Worm (Caenorhabditis elegans) whole organism, midembryonic: Measurements from ENCODE around the gene col-179.

Experiments used
- T22C8.4 ChIP-seq: fragments of 200-800 bp; sonication (Bioruptor generic); IDR thresholded peaks from 2 replicates; pipeline ENCODE4 v1.3.6; 2022; ENCODE audit warnings: missing genetic modification characterization, missing compliant biosample characterization
- cog-1 ChIP-seq: sonication (generic microtip); optimal IDR thresholded peaks from 2 replicates; lab custom pipeline; 2016; ENCODE audit warnings: missing genetic modification characterization, missing compliant biosample characterization
- flt-1 ChIP-seq: fragments of 200-800 bp; sonication (Bioruptor generic); IDR thresholded peaks from 2 replicates; pipeline ENCODE4 v1.3.6; 2022; ENCODE audit warnings: missing genetic modification characterization, missing compliant biosample characterization
- klf-2 ChIP-seq: fragments of 200-800 bp; sonication (Bioruptor generic); conservative IDR thresholded peaks from 2 replicates; pipeline ENCODE4 v1.3.6; 2022; ENCODE audit warnings: missing genetic modification reagents, missing genetic modification characterization, missing compliant biosample characterization
- med-1 ChIP-seq: sonication (generic microtip); optimal IDR thresholded peaks from 2 replicates; lab custom pipeline; 2017; ENCODE audit warnings: missing genetic modification characterization, mild to moderate bottlenecking, missing compliant biosample characterization, antibody characterized with exemption, missing genetic modification reagents; ENCODE audit not compliant: insufficient read depth
- ref-1 ChIP-seq: fragments of 200-800 bp; sonication (Bioruptor generic); conservative IDR thresholded peaks from 2 replicates; pipeline ENCODE4 v1.3.6; 2022; ENCODE audit warnings: missing genetic modification reagents, missing genetic modification characterization, missing compliant biosample characterization
- tab-1 ChIP-seq: fragments of 200-800 bp; sonication (Bioruptor generic); IDR thresholded peaks from 2 replicates; pipeline ENCODE4 v1.3.6; 2022; ENCODE audit warnings: missing genetic modification characterization, missing compliant biosample characterization
- ztf-23 ChIP-seq: fragments of 200-800 bp; sonication (Bioruptor generic); IDR thresholded peaks from 2 replicates; pipeline ENCODE4 v1.3.6; 2022; ENCODE audit warnings: missing genetic modification reagents, missing genetic modification characterization, missing compliant biosample characterization
- ztf-29 ChIP-seq: fragments of 200-800 bp; sonication (Bioruptor generic); IDR thresholded peaks from 2 replicates; pipeline ENCODE4 v1.3.6; 2022; ENCODE audit warnings: missing genetic modification reagents, missing genetic modification characterization, missing compliant biosample characterization

Gene col-179

ce11 chrX:11196741-11197140 lies 4.5 kb upstream of the col-179 start, which contains the start of gene C34F6.1:
TSS of gene C34F6.1 (minus strand) at chrX:11196841.
- TF ChIP-seq flt-1: no peak
- TF ChIP-seq ztf-23 (GFP tag; lab: Robert Waterston, UW): no peak
- no peak for TF ChIP-seq ztf-29 (GFP tag; lab: Robert Waterston, UW)
- TF ChIP-seq cog-1 (tag; lab: Kevin White, UChicago): no peak
- no peak for TF ChIP-seq klf-2 (GFP tag; lab: Robert Waterston, UW)
- no peak for TF ChIP-seq tab-1 (GFP tag; lab: Robert Waterston, UW)
- TF ChIP-seq med-1 (GFP tag; lab: Kevin White, UChicago): no peak
- no peak for TF ChIP-seq T22C8.4 (GFP tag; lab: Robert Waterston, UW)
- TF ChIP-seq ref-1: no peak

DNA sequence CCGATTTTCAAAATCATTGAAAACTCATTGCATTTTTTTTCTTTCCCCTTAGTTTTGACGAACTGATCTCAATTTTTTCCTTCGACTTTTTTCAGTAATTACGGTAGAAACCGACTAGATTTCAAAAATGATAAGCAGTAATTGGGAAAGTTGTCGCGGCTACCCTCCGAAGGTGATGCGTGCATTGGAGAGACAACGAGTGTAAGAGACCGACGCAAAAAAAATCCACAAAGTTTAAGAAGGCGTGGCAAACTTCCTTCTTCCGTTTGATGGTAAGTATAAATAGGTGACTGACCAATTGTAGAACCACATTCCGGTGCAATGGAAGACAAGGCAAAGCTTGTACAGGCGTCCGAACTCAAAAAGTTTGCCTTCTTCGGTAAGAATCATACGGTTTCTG lies 2.1 kb upstream of the col-179 start, which contains the start of gene col-178:
TSS of gene col-178 (plus strand) at position 301 of the 400 bp plus-strand sequence.
- no peak for TF ChIP-seq ref-1

DNA sequence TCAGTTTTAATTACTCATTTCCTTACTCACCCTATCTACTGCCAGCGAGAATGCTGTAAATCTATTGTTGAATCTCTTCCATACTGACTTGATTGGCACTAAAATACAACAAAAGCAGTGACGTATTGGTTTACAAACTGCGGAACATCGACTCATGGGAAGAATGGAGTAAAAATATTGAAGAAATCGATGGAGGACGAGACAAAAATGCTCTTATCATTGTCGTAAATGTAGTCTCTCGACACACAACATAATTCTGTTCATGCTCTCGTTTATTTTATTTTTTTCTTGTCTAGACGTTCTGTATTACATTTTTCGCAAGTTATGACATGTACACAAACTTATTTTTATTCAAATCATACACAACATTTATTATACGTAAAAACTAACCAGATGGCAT lies 2.5 kb downstream of the col-179 start, which contains the start of gene C34F6.11:
TSS of gene C34F6.11 (minus strand) at position 160 of the 400 bp plus-strand sequence.
- TF ChIP-seq med-1 (GFP tag; lab: Kevin White, UChicago) (no peak), T22C8.4 (GFP tag; lab: Robert Waterston, UW) (no peak), ztf-23 (GFP tag; lab: Robert Waterston, UW) (no peak), ref-1 (no peak), ztf-29 (GFP tag; lab: Robert Waterston, UW) (no peak), tab-1 (GFP tag; lab: Robert Waterston, UW) (no peak), flt-1 (no peak), cog-1 (tag; lab: Kevin White, UChicago) (no peak), klf-2 (GFP tag; lab: Robert Waterston, UW) (no peak)

- no peak for TF ChIP-seq T22C8.4 (GFP tag; lab: Robert Waterston, UW)
- no peak for TF ChIP-seq med-1 (GFP tag; lab: Kevin White, UChicago)
- TF ChIP-seq flt-1: peak; percentile 67
- peak; percentile 52; the same call in 1 of the 2 replicates for TF ChIP-seq ztf-23 (GFP tag; lab: Robert Waterston, UW)
- TF ChIP-seq klf-2 (GFP tag; lab: Robert Waterston, UW): no peak
- TF ChIP-seq ztf-29 (GFP tag; lab: Robert Waterston, UW): no peak
- peak; percentile 75 for TF ChIP-seq cog-1 (tag; lab: Kevin White, UChicago)
- TF ChIP-seq ref-1: no peak
- TF ChIP-seq tab-1 (GFP tag; lab: Robert Waterston, UW): no peak
Observed at ce11 chrX:11206953-11207352, 5.7 kb downstream of the col-179 start, which contains the start of gene hst-2. TSS of gene hst-2 (minus strand) at chrX:11207155.

- no peak for TF ChIP-seq med-1 (GFP tag; lab: Kevin White, UChicago)
- no peak for TF ChIP-seq ref-1
- TF ChIP-seq ztf-29 (GFP tag; lab: Robert Waterston, UW): no peak
- TF ChIP-seq T22C8.4 (GFP tag; lab: Robert Waterston, UW): no peak
- no peak for TF ChIP-seq cog-1 (tag; lab: Kevin White, UChicago)
- no peak for TF ChIP-seq ztf-23 (GFP tag; lab: Robert Waterston, UW)
- TF ChIP-seq flt-1: no peak
- no peak for TF ChIP-seq klf-2 (GFP tag; lab: Robert Waterston, UW)
- no peak for TF ChIP-seq tab-1 (GFP tag; lab: Robert Waterston, UW)
Observed at ce11 chrX:11208788-11209187, 7.5 kb downstream of the col-179 start, which contains the start of gene C34F6.5. TSS of gene C34F6.5 (minus strand) at chrX:11208888.

DNA sequence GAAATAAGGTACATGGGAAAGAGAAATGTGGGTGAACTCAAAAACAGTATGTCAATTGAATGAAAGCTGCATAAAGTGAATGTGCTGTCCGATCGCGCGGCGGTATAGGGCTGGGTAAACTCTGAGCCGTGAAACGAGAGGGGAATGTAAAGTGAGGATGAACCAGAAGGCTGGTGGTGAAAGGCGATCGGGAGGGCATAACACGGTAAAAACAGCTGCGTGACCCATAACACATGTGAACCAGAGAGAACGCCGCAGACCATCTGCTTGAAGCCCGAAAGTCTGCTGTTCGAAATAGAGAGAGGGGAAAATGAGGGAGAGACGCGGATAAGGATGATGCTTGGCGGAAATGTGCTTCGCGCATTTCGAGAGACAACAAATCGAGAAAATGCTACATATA lies 9.2 kb downstream of the col-179 start:
- TF ChIP-seq klf-2 (GFP tag; lab: Robert Waterston, UW) (no peak), tab-1 (GFP tag; lab: Robert Waterston, UW) (0 out of 2 replicates have a peak, but pooled peaks have one; percentile 50)

DNA sequence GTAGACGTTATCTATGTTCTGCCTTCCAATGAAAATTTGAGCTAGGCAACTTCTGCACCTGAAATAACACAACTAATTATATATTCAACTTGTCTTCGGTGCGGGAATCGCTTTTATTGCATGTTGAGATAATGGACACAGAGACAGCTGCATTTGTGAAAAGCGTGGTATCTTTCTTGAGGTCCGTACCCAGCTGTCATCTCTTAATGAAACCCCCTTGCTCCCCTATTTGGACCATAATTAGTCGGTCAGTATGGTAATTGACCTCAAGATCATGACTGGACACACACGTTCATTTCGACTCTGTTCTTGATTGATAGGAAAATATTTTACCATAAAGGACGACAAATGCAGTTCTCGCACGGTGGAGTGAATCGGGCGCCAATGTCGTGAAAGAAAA lies 10.1 kb downstream of the col-179 start:
- TF ChIP-seq med-1 (GFP tag; lab: Kevin White, UChicago) (no peak), klf-2 (GFP tag; lab: Robert Waterston, UW) (no peak), ztf-29 (GFP tag; lab: Robert Waterston, UW) (no peak), T22C8.4 (GFP tag; lab: Robert Waterston, UW) (no peak), tab-1 (GFP tag; lab: Robert Waterston, UW) (no peak), ztf-23 (GFP tag; lab: Robert Waterston, UW) (no peak), flt-1 (no peak), cog-1 (tag; lab: Kevin White, UChicago) (no peak), ref-1 (no peak)

DNA sequence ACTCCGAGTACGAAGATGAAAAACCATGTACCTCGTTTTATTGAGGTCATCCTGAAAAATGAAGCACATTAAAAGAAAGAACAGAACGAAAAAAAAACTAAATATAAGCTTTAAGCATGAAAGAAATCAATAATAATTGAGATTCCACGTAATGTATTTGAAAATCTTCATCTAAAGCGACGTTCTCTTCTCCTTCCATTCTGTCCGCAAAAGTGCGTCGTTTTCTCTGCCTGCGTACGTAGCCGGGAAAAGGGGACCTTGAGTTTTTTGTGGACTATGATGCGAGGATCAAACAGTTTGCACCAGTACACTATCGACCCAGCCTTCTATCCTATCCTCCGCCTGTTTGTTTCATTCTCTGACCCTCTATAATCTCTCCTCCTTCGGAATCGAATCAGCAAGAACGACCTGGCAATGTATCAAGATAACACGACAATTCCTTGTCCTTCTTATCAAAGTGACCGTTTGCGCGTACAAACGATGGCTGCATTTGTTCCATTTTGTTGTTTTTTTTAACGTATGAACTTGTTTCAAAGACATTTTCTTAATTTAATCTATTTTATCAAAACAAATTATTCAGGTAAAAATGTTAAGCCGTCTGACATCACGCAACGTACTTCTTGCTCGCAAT lies 14.3 kb downstream of the col-179 start, which contains the start of the genes C34F6.7 and idh-2:
TSS of gene C34F6.7 (minus strand) at position 51 of the 631 bp plus-strand sequence.
TSS of gene idh-2 (plus strand) at position 581 of the 631 bp plus-strand sequence.
- TF ChIP-seq flt-1 (no peak), ref-1 (no peak), klf-2 (GFP tag; lab: Robert Waterston, UW) (no peak), T22C8.4 (GFP tag; lab: Robert Waterston, UW) (no peak), ztf-29 (GFP tag; lab: Robert Waterston, UW) (no peak), tab-1 (GFP tag; lab: Robert Waterston, UW) (no peak), ztf-23 (GFP tag; lab: Robert Waterston, UW) (no peak)

DNA sequence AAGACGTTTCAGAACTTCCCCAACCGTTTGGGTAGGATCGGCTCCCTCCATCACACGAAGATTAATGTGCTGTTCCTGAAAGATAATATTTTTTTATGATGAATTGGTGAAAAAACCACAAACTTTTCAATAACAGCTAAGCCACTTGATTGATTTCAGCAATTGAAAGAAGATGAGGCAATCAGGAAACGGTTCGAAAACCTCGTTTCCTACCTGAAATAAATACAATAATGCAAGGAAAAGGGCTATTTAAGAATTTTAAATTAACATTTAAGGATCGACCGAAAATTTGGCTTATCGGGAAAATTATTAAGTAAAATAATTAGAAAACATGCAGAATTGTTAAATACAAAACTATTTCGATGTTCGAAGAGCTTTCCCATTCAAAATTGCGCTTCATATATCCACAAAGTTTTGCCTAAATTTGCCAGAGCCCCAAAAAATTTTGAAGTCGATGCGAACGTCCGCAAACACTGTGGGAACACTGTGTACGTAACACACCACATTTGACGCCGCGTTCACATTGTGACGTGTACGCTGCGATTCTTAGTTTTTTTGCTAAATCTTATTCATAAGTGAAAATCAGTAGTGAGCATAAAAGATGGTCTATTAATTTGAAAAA lies 21.4 kb downstream of the col-179 start, which contains the start of gene C34F6.9:
TSS of gene C34F6.9 (minus strand) at position 51 of the 622 bp plus-strand sequence.
- TF ChIP-seq flt-1 (no peak), cog-1 (tag; lab: Kevin White, UChicago) (no peak), med-1 (GFP tag; lab: Kevin White, UChicago) (no peak), ztf-23 (GFP tag; lab: Robert Waterston, UW) (no peak), klf-2 (GFP tag; lab: Robert Waterston, UW) (no peak), T22C8.4 (GFP tag; lab: Robert Waterston, UW) (no peak), tab-1 (GFP tag; lab: Robert Waterston, UW) (no peak), ref-1 (no peak), ztf-29 (GFP tag; lab: Robert Waterston, UW) (no peak)
